Worm (Caenorhabditis elegans) whole organism, L4 larva: Measurements from ENCODE around the gene ZK1010.4.

Experiments
- attf-4 ChIP-seq: sonication (generic microtip); optimal IDR thresholded peaks from 3 replicates; lab custom pipeline; 2017; ENCODE audit warnings: missing biosample characterization, missing genetic modification characterization
- ceh-82 ChIP-seq: sonication (generic microtip); optimal IDR thresholded peaks from 2 replicates; lab custom pipeline; 2017; ENCODE audit warnings: missing biosample characterization, missing genetic modification characterization
- egl-27 ChIP-seq: sonication (generic microtip); optimal IDR thresholded peaks from 3 replicates; lab custom pipeline; 2017; ENCODE audit warnings: missing biosample characterization, missing genetic modification reagents, missing genetic modification characterization
- fos-1 ChIP-seq: fragments of 150-350 bp; optimal IDR thresholded peaks from 2 replicates; lab custom pipeline; 2014; ENCODE audit warnings: missing biosample characterization, missing genetic modification characterization
- hlh-30 ChIP-seq: sonication (generic microtip); optimal IDR thresholded peaks from 2 replicates; lab custom pipeline; 2017; ENCODE audit warnings: antibody characterized with exemption, mild to moderate bottlenecking, missing genetic modification characterization, missing compliant biosample characterization; ENCODE audit not compliant: insufficient read depth
- hmg-1.1 ChIP-seq: fragments of 200-800 bp; sonication (Bioruptor generic); IDR thresholded peaks from 2 replicates; pipeline ENCODE4 v1.3.6; 2022; ENCODE audit warnings: missing genetic modification reagents, missing genetic modification characterization, missing compliant biosample characterization
- mep-1 ChIP-seq: fragments of 150-350 bp; sonication (generic microtip); optimal IDR thresholded peaks from 3 replicates; lab custom pipeline; 2014; ENCODE audit warnings: missing biosample characterization, missing genetic modification characterization
- nhr-237 ChIP-seq: sonication (generic microtip); optimal IDR thresholded peaks from 2 replicates; lab custom pipeline; 2017; ENCODE audit warnings: missing biosample characterization, missing genetic modification characterization
- nhr-25 ChIP-seq: sonication (generic microtip); optimal IDR thresholded peaks from 2 replicates; lab custom pipeline; 2017; ENCODE audit warnings: missing genetic modification characterization, mild to moderate bottlenecking, missing compliant biosample characterization, antibody characterized with exemption, moderate library complexity, borderline replicate concordance; ENCODE audit not compliant: insufficient read depth
- nhr-28 ChIP-seq: fragments of 150-350 bp; optimal IDR thresholded peaks from 2 replicates; lab custom pipeline; 2014; ENCODE audit warnings: missing biosample characterization, missing genetic modification characterization
- pha-4 ChIP-seq, 2 experiments: fragments of 150-350 bp in 1 of 2; fragments of 200-800 bp in 1 of 2; sonication (Bioruptor generic) in 1 of 2; IDR thresholded peaks in 1 of 2; optimal IDR thresholded peaks in 1 of 2; 2 replicates each; pipeline versions ENCODE4 v1.3.6 to Lab custom; 2014 to 2022; ENCODE audit warnings: missing genetic modification characterization in 2 of 2, missing genetic modification reagents in 2 of 2, missing biosample characterization in 1 of 2, missing compliant biosample characterization in 1 of 2
- unc-130 ChIP-seq: sonication (generic microtip); optimal IDR thresholded peaks from 2 replicates; lab custom pipeline; 2016; ENCODE audit warnings: missing genetic modification reagents, missing genetic modification characterization, missing compliant biosample characterization

DNA sequence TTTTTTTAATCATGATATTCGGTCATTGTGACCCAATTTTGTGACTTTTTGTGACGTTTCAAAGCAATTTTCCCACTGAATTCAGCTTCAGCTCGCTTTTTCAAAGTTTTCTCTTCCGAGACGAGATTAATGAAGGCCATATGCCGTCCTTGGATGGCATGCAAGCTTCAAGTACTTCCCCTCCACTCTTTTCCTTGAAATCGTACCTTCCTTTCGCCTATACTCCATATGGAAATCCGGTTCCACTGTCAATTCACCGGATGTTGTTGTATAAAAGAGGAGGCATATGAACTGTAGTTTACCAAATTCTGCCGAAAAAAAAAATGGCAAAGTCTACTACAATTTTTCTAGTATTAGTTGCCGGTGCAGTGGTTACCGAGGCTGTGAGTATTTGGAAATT is at the start of gene ZK1010.4:
- TF ChIP-seq nhr-237 (tag; lab: Kevin White, UChicago), result no peak
- no peak for TF ChIP-seq nhr-28
- TF ChIP-seq egl-27 (tag; lab: Kevin White, UChicago), result no peak
- TF ChIP-seq attf-4 (tag; lab: Kevin White, UChicago), result no peak
- TF ChIP-seq hmg-1.1 (GFP tag; lab: Robert Waterston, UW), result no peak
- TF ChIP-seq mep-1 (tag; lab: Kevin White, UChicago), result no peak
- no peak for TF ChIP-seq unc-130
- no peak for TF ChIP-seq ceh-82
- TF ChIP-seq hlh-30 (tag; lab: Kevin White, UChicago), result no peak
- no peak for TF ChIP-seq fos-1 (tag; lab: Kevin White, UChicago)
- no peak for TF ChIP-seq pha-4 (GFP tag; IDR thresholded peaks at IDR 0.05; lab: Robert Waterston, UW)
- TF ChIP-seq pha-4 (tag; optimal IDR thresholded peaks at IDR 0.05; lab: Kevin White, UChicago), result no peak
- no peak for TF ChIP-seq nhr-25
